Fruit fly (Drosophila melanogaster): ENCODE results near the gene CG4022.

Gene CG4022

DNA sequence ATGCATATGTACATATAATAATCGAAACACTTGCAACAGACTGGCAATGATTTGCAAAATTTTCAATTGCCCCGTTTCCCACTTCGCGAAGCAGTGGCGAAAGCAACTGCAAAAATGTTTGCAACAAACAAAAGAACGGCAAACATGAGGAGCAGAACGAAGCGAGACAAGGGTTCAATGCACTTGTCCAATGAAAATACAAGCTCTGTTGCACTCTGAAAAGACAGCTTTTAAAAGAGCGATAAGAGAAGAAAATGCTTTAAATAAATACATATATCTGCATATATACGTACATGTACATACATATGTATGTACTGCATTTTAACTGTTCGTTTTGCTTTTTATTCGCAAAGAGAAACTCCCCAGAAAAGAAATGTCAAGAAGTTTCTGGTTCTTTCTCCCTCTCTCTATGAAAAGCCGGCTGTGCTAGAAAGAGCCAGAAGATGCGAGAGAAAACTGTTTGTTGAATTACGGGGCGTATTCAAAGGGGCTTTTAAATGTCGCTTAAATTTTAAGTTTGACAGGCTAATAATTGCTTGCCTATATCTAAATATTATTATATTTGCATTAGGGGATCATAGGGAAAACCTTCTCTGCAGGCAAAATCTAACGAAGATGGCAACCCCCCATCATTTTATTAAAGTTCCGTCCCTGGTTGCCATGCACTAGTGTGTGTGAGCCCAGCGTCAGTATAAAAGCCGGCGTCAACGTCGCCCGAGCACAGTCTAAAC lies 27.1 kb downstream of the CG4022 start, which contains the start of gene Hsp27 (continued):
- TF ChIP-seq maf-S (GFP tag; optimal IDR thresholded peaks at IDR 0.05) (peak; percentile 91), cato (GFP tag; optimal IDR thresholded peaks at IDR 0.05; ENCODE audit: borderline replicate concordance) (peak; percentile 97), CG6854 (GFP tag; optimal IDR thresholded peaks at IDR 0.05) (peak; percentile 95), tio (GFP tag; optimal IDR thresholded peaks at IDR 0.05) (peak; percentile 97), CG10366 (GFP tag; IDR thresholded peaks at IDR 0.05) (peak; percentile 97), CG15269 (tag; optimal IDR thresholded peaks at IDR 0.05) (peak; percentile 97), CG18476 (GFP tag; optimal IDR thresholded peaks at IDR 0.05) (peak; percentile 98), unc-4 (GFP tag; IDR thresholded peaks at IDR 0.05; ENCODE audit: partially characterized antibody) (no peak), wor (GFP tag; IDR thresholded peaks at IDR 0.05) (peak; percentile 97), Vsx1 (GFP tag; optimal IDR thresholded peaks at IDR 0.05) (peak; percentile 96), so (GFP tag; IDR thresholded peaks at IDR 0.05) (peak; percentile 96), CG12391 (tag; optimal IDR thresholded peaks at IDR 0.05) (peak; percentile 98), fru (optimal IDR thresholded peaks at IDR 0.05) (no peak), CG32772 (GFP tag; IDR thresholded peaks at IDR 0.05) (peak; percentile 99), CG2202 (tag; optimal IDR thresholded peaks at IDR 0.05) (peak; percentile 95), sug (tag; optimal IDR thresholded peaks at IDR 0.05) (peak; percentile 87), CG4820 (GFP tag; optimal IDR thresholded peaks at IDR 0.05) (peak; percentile 98), CG31441 (GFP tag; IDR thresholded peaks at IDR 0.05) (peak; percentile 99), fd64A (GFP tag; optimal IDR thresholded peaks at IDR 0.05) (peak; percentile 96), ken (GFP tag; IDR thresholded peaks at IDR 0.05) (peak; percentile 99), nau (GFP tag; optimal IDR thresholded peaks at IDR 0.05) (peak; percentile 99), CG10431 (GFP tag; optimal IDR thresholded peaks at IDR 0.05) (peak; percentile 93), CG8281 (tag; optimal IDR thresholded peaks at IDR 0.05) (peak; percentile 89), CG3281 (GFP tag; optimal IDR thresholded peaks at IDR 0.05) (peak; percentile 97), CG17802 (tag; optimal IDR thresholded peaks at IDR 0.05) (peak; percentile 91), ranshi (GFP tag; IDR thresholded peaks at IDR 0.05) (peak; percentile 99), Six4 (GFP tag; optimal IDR thresholded peaks at IDR 0.05) (peak; percentile 97), Bgb (GFP tag; IDR thresholded peaks at IDR 0.05; ENCODE audit: partially characterized antibody) (no peak), YL-1 (GFP tag; optimal IDR thresholded peaks at IDR 0.05) (peak; percentile 94), Oli (tag; optimal IDR thresholded peaks at IDR 0.05) (peak; percentile 99), CG17912 (GFP tag; optimal IDR thresholded peaks at IDR 0.05) (peak; percentile 54), CG8944 (GFP tag; optimal IDR thresholded peaks at IDR 0.05) (peak; percentile 86), da (GFP tag; optimal IDR thresholded peaks at IDR 0.05) (peak; percentile 49), BEAF-32 (GFP tag; optimal IDR thresholded peaks at IDR 0.05) (peak; percentile 8), Fer1 (GFP tag; optimal IDR thresholded peaks at IDR 0.05) (peak; percentile 97), Nf-YA (GFP tag; IDR thresholded peaks at IDR 0.05) (peak; percentile 97), CG2129 (GFP tag; IDR thresholded peaks at IDR 0.05; ENCODE audit: partially characterized antibody) (no peak), Stat92E (GFP tag; optimal IDR thresholded peaks at IDR 0.05) (peak in 1 of 3 experiments; percentile 94), prd (optimal IDR thresholded peaks at IDR 0.05) (no peak), prd (GFP tag; IDR thresholded peaks at IDR 0.05) (peak; percentile 99), al (GFP tag; IDR thresholded peaks at IDR 0.05) (peak; percentile 98), CG6813 (GFP tag; optimal IDR thresholded peaks at IDR 0.05) (peak; percentile 97), seq (GFP tag; IDR thresholded peaks at IDR 0.05) (peak; percentile 97), CG3847 (GFP tag; IDR thresholded peaks at IDR 0.05) (peak; percentile 96), sens (GFP tag) (peak; percentile 99), rib (GFP tag; IDR thresholded peaks at IDR 0.05) (peak; percentile 96), NC2β (GFP tag; optimal IDR thresholded peaks at IDR 0.05) (peak; percentile 85), dmrt99B (tag; optimal IDR thresholded peaks at IDR 0.05) (peak; percentile 99), Med (GFP tag) (peak; percentile 98), Doc2 (GFP tag; IDR thresholded peaks at IDR 0.05) (peak; percentile 93)

Data from whole organism, embryonic.